Fruit fly (Drosophila melanogaster) whole organism, pupa: ENCODE measurements around the gene eIF4A.

Experiments
- CG13204 ChIP-seq: fragments of 200-800 bp; sonication (Bioruptor generic); optimal IDR thresholded peaks from 2 replicates; lab custom pipeline; 2018; ENCODE audit warnings: missing biosample characterization, mild to moderate bottlenecking, missing genetic modification characterization, moderate library complexity
- CG15710 ChIP-seq: fragments of 200-800 bp; sonication (Bioruptor generic); optimal IDR thresholded peaks from 2 replicates; lab custom pipeline; 2018; ENCODE audit warnings: missing biosample characterization, mild to moderate bottlenecking, missing genetic modification characterization, moderate library complexity
- EcR ChIP-seq: fragments of 200-800 bp; sonication (Bioruptor generic); optimal IDR thresholded peaks from 3 replicates; lab custom pipeline; 2019; ENCODE audit warnings: missing biosample characterization, missing genetic modification characterization, mild to moderate bottlenecking, moderate library complexity, missing genetic modification reagents
- Pif1B ChIP-seq: fragments of 200-800 bp; sonication (Bioruptor generic); optimal IDR thresholded peaks from 3 replicates; lab custom pipeline; 2016; ENCODE audit warnings: missing biosample characterization, missing genetic modification characterization
- fd96Ca ChIP-seq: fragments of 200-800 bp; sonication (Bioruptor generic); IDR thresholded peaks from 3 replicates; pipeline ENCODE4 v1.3.6; 2022; ENCODE audit warnings: missing biosample characterization, missing genetic modification characterization
- rn ChIP-seq: fragments of 200-800 bp; sonication (Bioruptor generic); IDR thresholded peaks from 2 replicates; pipeline ENCODE4 v1.3.6; 2022; ENCODE audit warnings: missing biosample characterization, missing genetic modification characterization

DNA sequence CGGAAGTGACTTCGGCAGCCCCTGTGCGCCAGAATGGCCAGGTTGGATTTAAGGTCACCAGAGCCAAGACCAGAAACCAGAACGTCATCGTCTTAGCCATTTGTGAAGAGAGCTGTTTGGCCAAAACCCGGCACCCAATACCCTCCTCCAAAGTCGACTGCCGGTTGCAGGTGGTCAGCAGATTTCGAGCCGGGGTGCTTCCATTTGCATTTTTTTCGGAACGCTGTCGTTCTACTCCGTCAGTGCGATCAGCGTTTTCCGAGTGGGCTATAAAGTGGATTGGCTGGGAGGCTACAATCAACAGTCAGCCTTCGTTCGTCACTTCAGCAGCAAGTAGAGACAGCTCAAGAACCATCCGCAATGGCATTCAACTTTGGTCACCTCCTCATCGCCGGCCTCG, 24.9 kb upstream of the eIF4A start, which contains the start of the genes CG13998 and Vm26Ab:
- TF ChIP-seq CG13204 (GFP tag; lab: Kevin White, UChicago): no peak
- no peak for TF ChIP-seq CG15710 (tag; lab: Kevin White, UChicago)
- no peak for TF ChIP-seq EcR (GFP tag; lab: Kevin White, UChicago)
- TF ChIP-seq Pif1B (GFP tag; lab: Kevin White, UChicago): no peak
- no peak for TF ChIP-seq fd96Ca (GFP tag; lab: Robert Waterston, UW)
- no peak for TF ChIP-seq rn (GFP tag; lab: Robert Waterston, UW)
